Worm (Caenorhabditis elegans) whole organism, late embryonic: ENCODE results near the gene ptr-20.

Source experiments
- C38D4.7 ChIP-seq: fragments of 200-800 bp; sonication (Bioruptor generic); optimal IDR thresholded peaks from 2 replicates; lab custom pipeline; 2018; ENCODE audit warnings: mild to moderate bottlenecking, missing genetic modification characterization, moderate library complexity, missing compliant biosample characterization
- K02D7.2 ChIP-seq: sonication (generic microtip); optimal IDR thresholded peaks from 2 replicates; lab custom pipeline; 2017; ENCODE audit warnings: mild to moderate bottlenecking, missing genetic modification characterization, missing compliant biosample characterization
- T23F11.4 ChIP-seq: fragments of 200-800 bp; sonication (Bioruptor generic); optimal IDR thresholded peaks from 2 replicates; lab custom pipeline; 2018; ENCODE audit warnings: mild to moderate bottlenecking, missing genetic modification characterization, missing compliant biosample characterization
- Y22D7AL.16 ChIP-seq: sonication (generic microtip); optimal IDR thresholded peaks from 2 replicates; lab custom pipeline; 2016; ENCODE audit warnings: missing genetic modification characterization, missing compliant biosample characterization
- ahr-1 ChIP-seq: sonication (generic microtip); optimal IDR thresholded peaks from 2 replicates; lab custom pipeline; 2016; ENCODE audit warnings: missing genetic modification characterization, missing compliant biosample characterization
- ceh-14 ChIP-seq: sonication (generic microtip); optimal IDR thresholded peaks from 2 replicates; lab custom pipeline; 2016; ENCODE audit warnings: missing genotype, missing genetic modification characterization, missing compliant biosample characterization
- ceh-18 ChIP-seq: sonication (generic microtip); optimal IDR thresholded peaks from 2 replicates; lab custom pipeline; 2016; ENCODE audit warnings: missing genetic modification characterization, missing compliant biosample characterization
- ceh-19 ChIP-seq: fragments of 200-800 bp; sonication (Bioruptor generic); optimal IDR thresholded peaks from 2 replicates; lab custom pipeline; 2018; ENCODE audit warnings: mild to moderate bottlenecking, missing genetic modification characterization, missing compliant biosample characterization
- ceh-2 ChIP-seq: sonication (generic microtip); optimal IDR thresholded peaks from 2 replicates; lab custom pipeline; 2016; ENCODE audit warnings: missing genotype, missing genetic modification characterization, missing compliant biosample characterization
- ceh-24 ChIP-seq: sonication (generic microtip); optimal IDR thresholded peaks from 2 replicates; lab custom pipeline; 2016; ENCODE audit warnings: mild to moderate bottlenecking, missing genetic modification characterization, missing compliant biosample characterization
- ceh-34 ChIP-seq: sonication (generic microtip); optimal IDR thresholded peaks from 2 replicates; lab custom pipeline; 2016; ENCODE audit warnings: mild to moderate bottlenecking, missing genetic modification characterization, missing compliant biosample characterization
- ceh-45 ChIP-seq: fragments of 200-800 bp; sonication (Bioruptor generic); IDR thresholded peaks from 2 replicates; pipeline ENCODE4 v1.3.6; 2022; ENCODE audit warnings: missing genetic modification reagents, missing genetic modification characterization, missing compliant biosample characterization
- ceh-6 ChIP-seq: fragments of 200-800 bp; sonication (Bioruptor generic); optimal IDR thresholded peaks from 2 replicates; lab custom pipeline; 2018; ENCODE audit warnings: mild to moderate bottlenecking, missing genetic modification characterization, missing compliant biosample characterization
- ceh-9 ChIP-seq: sonication (generic microtip); optimal IDR thresholded peaks from 2 replicates; lab custom pipeline; 2016; ENCODE audit warnings: mild to moderate bottlenecking, missing genetic modification characterization, inconsistent platforms, missing compliant biosample characterization
- che-1 ChIP-seq: sonication (generic microtip); optimal IDR thresholded peaks from 2 replicates; lab custom pipeline; 2016; ENCODE audit warnings: mild to moderate bottlenecking, missing genetic modification characterization, missing compliant biosample characterization
- dmd-4 ChIP-seq: sonication (generic microtip); optimal IDR thresholded peaks from 2 replicates; lab custom pipeline; 2016; ENCODE audit warnings: borderline replicate concordance, missing genetic modification characterization, missing compliant biosample characterization
- dve-1 ChIP-seq: sonication (generic microtip); optimal IDR thresholded peaks from 2 replicates; lab custom pipeline; 2017; ENCODE audit warnings: antibody characterized with exemption, mild to moderate bottlenecking, missing genetic modification characterization, missing compliant biosample characterization
- elt-2 ChIP-seq: sonication (generic microtip); optimal IDR thresholded peaks from 2 replicates; lab custom pipeline; 2016; ENCODE audit warnings: missing genetic modification reagents, missing genetic modification characterization, missing compliant biosample characterization
- elt-4 ChIP-seq: sonication (generic microtip); optimal IDR thresholded peaks from 2 replicates; lab custom pipeline; 2016; ENCODE audit warnings: missing genetic modification characterization, missing compliant biosample characterization
- ets-4 ChIP-seq: sonication (generic microtip); optimal IDR thresholded peaks from 2 replicates; lab custom pipeline; 2016; ENCODE audit warnings: missing genetic modification characterization, missing compliant biosample characterization
- eyg-1 ChIP-seq: sonication (generic microtip); optimal IDR thresholded peaks from 2 replicates; lab custom pipeline; 2016; ENCODE audit warnings: missing genotype, missing genetic modification characterization, missing compliant biosample characterization
- gmeb-2 ChIP-seq: sonication (generic microtip); optimal IDR thresholded peaks from 2 replicates; lab custom pipeline; 2016; ENCODE audit warnings: missing genetic modification characterization, inconsistent platforms, missing compliant biosample characterization
- hlh-15 ChIP-seq: sonication (generic microtip); optimal IDR thresholded peaks from 2 replicates; lab custom pipeline; 2016; ENCODE audit warnings: missing genetic modification characterization, missing compliant biosample characterization
- hlh-30 ChIP-seq: sonication (generic microtip); optimal IDR thresholded peaks from 2 replicates; lab custom pipeline; 2017; ENCODE audit warnings: antibody characterized with exemption, missing genetic modification characterization, missing compliant biosample characterization; ENCODE audit not compliant: insufficient read depth
- lin-11 ChIP-seq: fragments of 200-800 bp; sonication (Bioruptor generic); optimal IDR thresholded peaks from 2 replicates; lab custom pipeline; 2018; ENCODE audit warnings: mild to moderate bottlenecking, missing genetic modification characterization, missing compliant biosample characterization
- madf-2 ChIP-seq: sonication (generic microtip); optimal IDR thresholded peaks from 2 replicates; lab custom pipeline; 2017; ENCODE audit warnings: missing genetic modification characterization, missing compliant biosample characterization
- mec-3 ChIP-seq: sonication (generic microtip); optimal IDR thresholded peaks from 2 replicates; lab custom pipeline; 2016; ENCODE audit warnings: borderline replicate concordance, missing genetic modification characterization, missing compliant biosample characterization
- nfya-1 ChIP-seq: sonication (generic microtip); optimal IDR thresholded peaks from 2 replicates; lab custom pipeline; 2017; ENCODE audit warnings: missing genetic modification characterization, mild to moderate bottlenecking, missing compliant biosample characterization, antibody characterized with exemption, moderate library complexity
- npax-4 ChIP-seq: sonication (generic microtip); optimal IDR thresholded peaks from 2 replicates; lab custom pipeline; 2016; ENCODE audit warnings: missing genetic modification characterization, missing compliant biosample characterization
- pag-3 ChIP-seq: sonication (generic microtip); optimal IDR thresholded peaks from 2 replicates; lab custom pipeline; 2016; ENCODE audit warnings: missing compliant biosample characterization, missing genetic modification characterization, borderline replicate concordance
- pax-1 ChIP-seq: fragments of 150-350 bp; optimal IDR thresholded peaks from 2 replicates; lab custom pipeline; 2014; ENCODE audit warnings: missing biosample characterization, missing genetic modification characterization
- pha-4 ChIP-seq: fragments of 150-350 bp; optimal IDR thresholded peaks from 2 replicates; lab custom pipeline; 2018; ENCODE audit warnings: missing biosample characterization, missing genetic modification reagents, missing genetic modification characterization
- pros-1 ChIP-seq: fragments of 150-350 bp; optimal IDR thresholded peaks from 2 replicates; lab custom pipeline; 2014; ENCODE audit warnings: missing biosample characterization, missing genetic modification reagents, missing genetic modification characterization
- ref-2 ChIP-seq: sonication (generic microtip); optimal IDR thresholded peaks from 2 replicates; lab custom pipeline; 2016; ENCODE audit warnings: missing genetic modification characterization, missing compliant biosample characterization
- rnt-1 ChIP-seq: sonication (generic microtip); optimal IDR thresholded peaks from 2 replicates; lab custom pipeline; 2016; ENCODE audit warnings: missing genetic modification characterization, missing compliant biosample characterization
- sox-2 ChIP-seq: fragments of 200-800 bp; sonication (Bioruptor generic); IDR thresholded peaks from 2 replicates; pipeline ENCODE4 v1.3.6; 2022; ENCODE audit warnings: missing genetic modification reagents, missing genetic modification characterization, missing compliant biosample characterization
- sox-4 ChIP-seq: sonication (generic microtip); optimal IDR thresholded peaks from 2 replicates; lab custom pipeline; 2017; ENCODE audit warnings: mild to moderate bottlenecking, missing genetic modification characterization, inconsistent platforms, missing compliant biosample characterization
- tbx-2 ChIP-seq: sonication (generic microtip); optimal IDR thresholded peaks from 2 replicates; lab custom pipeline; 2016; ENCODE audit warnings: missing genetic modification characterization, missing compliant biosample characterization
- ttx-3 ChIP-seq: sonication (generic microtip); optimal IDR thresholded peaks from 2 replicates; lab custom pipeline; 2016; ENCODE audit warnings: missing genetic modification reagents, missing genetic modification characterization, missing compliant biosample characterization
- unc-3 ChIP-seq, 2 experiments: fragments of 200-800 bp in 1 of 2; sonication (Bioruptor generic) in 1 of 2; sonication (generic microtip) in 1 of 2; conservative IDR thresholded peaks in 1 of 2; optimal IDR thresholded peaks in 1 of 2; 2 replicates each; pipeline versions ENCODE4 v1.3.6 to Lab custom; 2016 to 2022; ENCODE audit warnings: missing compliant biosample characterization in 2 of 2, missing genetic modification characterization in 2 of 2, missing genetic modification reagents in 1 of 2
- unc-86 ChIP-seq: sonication (generic microtip); optimal IDR thresholded peaks from 2 replicates; lab custom pipeline; 2016; ENCODE audit warnings: missing genetic modification characterization, missing compliant biosample characterization
- zip-5 ChIP-seq: sonication (generic microtip); optimal IDR thresholded peaks from 2 replicates; lab custom pipeline; 2016; ENCODE audit warnings: missing genetic modification characterization, missing compliant biosample characterization

ptr-20 gene

DNA sequence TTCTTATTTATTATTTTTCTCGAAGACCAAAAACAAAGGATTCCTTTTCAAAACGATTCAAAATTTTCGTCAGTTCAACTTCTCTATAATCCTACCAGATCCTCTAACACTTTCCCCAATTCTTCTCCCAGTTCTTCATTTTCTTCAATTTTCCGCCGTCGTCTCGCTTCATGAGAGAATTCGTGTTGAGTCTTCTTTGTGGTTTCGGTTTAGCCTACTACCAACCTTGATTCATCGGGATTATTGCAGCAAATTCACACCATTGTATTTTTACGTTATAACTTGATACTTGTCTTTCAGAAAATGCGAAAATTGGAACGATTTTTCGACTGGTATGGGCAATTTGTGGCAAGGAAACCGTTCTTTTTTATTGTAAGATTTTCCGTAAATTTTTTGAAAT is at the start of gene ptr-20:
Gene ptr-20, plus strand, starts transcription at position 301 of the 400 bp plus-strand sequence.
- TF ChIP-seq ceh-6 (GFP tag; lab: Kevin White, UChicago) (no peak), elt-2 (tag; lab: Kevin White, UChicago) (no peak), ets-4 (tag; lab: Kevin White, UChicago) (no peak), Y22D7AL.16 (tag; lab: Kevin White, UChicago) (no peak), che-1 (tag; lab: Kevin White, UChicago) (no peak), C38D4.7 (GFP tag; lab: Kevin White, UChicago) (no peak), lin-11 (tag; lab: Kevin White, UChicago) (no peak), dmd-4 (no peak), zip-5 (no peak), ceh-19 (GFP tag; lab: Kevin White, UChicago) (no peak), pha-4 (tag; lab: Kevin White, UChicago) (no peak), ceh-2 (tag; lab: Kevin White, UChicago) (no peak), madf-2 (tag; lab: Kevin White, UChicago) (no peak), mec-3 (tag; lab: Kevin White, UChicago) (no peak), pax-1 (tag; lab: Kevin White, UChicago) (no peak), hlh-15 (tag; lab: Kevin White, UChicago) (no peak), ceh-34 (tag; lab: Kevin White, UChicago) (no peak)

ce11 chrII:15109844-15110243 is 48.1 kb upstream of the ptr-20 start, which contains the start of gene Y53F4B.39:
Gene Y53F4B.39, plus strand, starts transcription at chrII:15110144.
- TF ChIP-seq dve-1 (tag; lab: Kevin White, UChicago) (no peak), hlh-30 (no peak), elt-4 (tag; lab: Kevin White, UChicago) (no peak), mec-3 (tag; lab: Kevin White, UChicago) (no peak), elt-2 (tag; lab: Kevin White, UChicago) (no peak), ahr-1 (tag; lab: Kevin White, UChicago) (no peak), ets-4 (tag; lab: Kevin White, UChicago) (no peak), pag-3 (tag; lab: Kevin White, UChicago) (no peak), tbx-2 (tag; lab: Kevin White, UChicago) (no peak), ceh-24 (tag; lab: Kevin White, UChicago) (no peak), gmeb-2 (tag; lab: Kevin White, UChicago) (no peak), ceh-14 (tag; lab: Kevin White, UChicago) (no peak), ttx-3 (tag; lab: Kevin White, UChicago) (no peak), npax-4 (tag; lab: Kevin White, UChicago) (no peak), unc-86 (tag; lab: Kevin White, UChicago) (no peak), T23F11.4 (GFP tag; lab: Kevin White, UChicago) (no peak)
- TF ChIP-seq, all 69 proteins: peak for 0

ce11 chrII:15111352-15111751 is 46.6 kb upstream of the ptr-20 start:
- TF ChIP-seq tbx-2 (tag; lab: Kevin White, UChicago) (no peak), ets-4 (tag; lab: Kevin White, UChicago) (no peak), nfya-1 (tag; lab: Kevin White, UChicago) (no peak), elt-2 (tag; lab: Kevin White, UChicago) (peak; percentile 21), rnt-1 (no peak)

ce11 chrII:15119537-15120360 is 38.2 kb upstream of the ptr-20 start, which contains the start of gene arp-1:
Gene arp-1, plus strand, starts transcription at chrII:15120301.
- TF ChIP-seq unc-3 (GFP tag; conservative IDR thresholded peaks at IDR 0.05; lab: Robert Waterston, UW) = no peak
- TF ChIP-seq unc-3 (tag; optimal IDR thresholded peaks at IDR 0.05; lab: Kevin White, UChicago) = no peak
- TF ChIP-seq ceh-24 (tag; lab: Kevin White, UChicago) = no peak
- TF ChIP-seq madf-2 (tag; lab: Kevin White, UChicago) = no peak
- TF ChIP-seq sox-4 (tag; lab: Kevin White, UChicago) = no peak
- no peak for TF ChIP-seq pros-1 (tag; lab: Kevin White, UChicago)
- no peak for TF ChIP-seq che-1 (tag; lab: Kevin White, UChicago)
- no peak for TF ChIP-seq eyg-1 (tag; lab: Kevin White, UChicago)
- no peak for TF ChIP-seq ref-2 (tag; lab: Kevin White, UChicago)
- TF ChIP-seq ceh-9 = no peak
- TF ChIP-seq ets-4 (tag; lab: Kevin White, UChicago) = no peak
- TF ChIP-seq elt-4 (tag; lab: Kevin White, UChicago) = no peak
- peak; percentile 39 for TF ChIP-seq nfya-1 (tag; lab: Kevin White, UChicago)
- TF ChIP-seq sox-2 (GFP tag; lab: Robert Waterston, UW) = no peak
- no peak for TF ChIP-seq ceh-18 (tag; lab: Kevin White, UChicago)
- TF ChIP-seq rnt-1 = no peak
- TF ChIP-seq ceh-45 = no peak
- no peak for TF ChIP-seq ceh-2 (tag; lab: Kevin White, UChicago)
- TF ChIP-seq ceh-6 (GFP tag; lab: Kevin White, UChicago) = no peak
- TF ChIP-seq pag-3 (tag; lab: Kevin White, UChicago) = no peak
- TF ChIP-seq K02D7.2 = peak; percentile 3
- no peak for TF ChIP-seq hlh-30
